Fruit fly (Drosophila melanogaster) whole organism, embryonic: ENCODE measurements around the gene CG8135.

Experiments used
- Abd-B ChIP-seq: fragments of 200-800 bp; sonication (Bioruptor generic); optimal IDR thresholded peaks from 2 replicates; lab custom pipeline; 2018; ENCODE audit warnings: missing biosample characterization, mild to moderate bottlenecking, missing genetic modification characterization, moderate library complexity
- Atf3 ChIP-seq: fragments of 200-800 bp; sonication (Bioruptor generic); optimal IDR thresholded peaks from 3 replicates; lab custom pipeline; 2016; ENCODE audit warnings: missing biosample characterization, missing genetic modification characterization
- BtbVII ChIP-seq: fragments of 200-800 bp; sonication (Bioruptor generic); optimal IDR thresholded peaks from 3 replicates; lab custom pipeline; 2017; ENCODE audit warnings: missing biosample characterization, mild to moderate bottlenecking, missing genetic modification characterization
- CG10209 ChIP-seq: fragments of 200-800 bp; sonication (Bioruptor generic); optimal IDR thresholded peaks from 3 replicates; lab custom pipeline; 2017; ENCODE audit warnings: missing biosample characterization, mild to moderate bottlenecking, missing genetic modification characterization, missing genetic modification reagents
- CG13624 ChIP-seq: fragments of 200-800 bp; sonication (Bioruptor generic); optimal IDR thresholded peaks from 2 replicates; lab custom pipeline; 2016; ENCODE audit warnings: missing biosample characterization, missing genetic modification characterization
- CG15011 ChIP-seq: fragments of 200-800 bp; sonication (Bioruptor generic); optimal IDR thresholded peaks from 3 replicates; lab custom pipeline; 2018; ENCODE audit warnings: missing biosample characterization, mild to moderate bottlenecking, missing genetic modification characterization
- CG15269 ChIP-seq: fragments of 200-800 bp; sonication (Bioruptor generic); optimal IDR thresholded peaks from 2 replicates; lab custom pipeline; 2018; ENCODE audit warnings: missing biosample characterization, mild to moderate bottlenecking, missing genetic modification characterization, moderate library complexity
- CG15601 ChIP-seq: fragments of 200-800 bp; sonication (Bioruptor generic); optimal IDR thresholded peaks from 3 replicates; lab custom pipeline; 2019; ENCODE audit warnings: missing biosample characterization, mild to moderate bottlenecking, missing genetic modification characterization, moderate library complexity
- CG15696 ChIP-seq: fragments of 200-800 bp; sonication (Bioruptor generic); optimal IDR thresholded peaks from 2 replicates; lab custom pipeline; 2019; ENCODE audit warnings: missing biosample characterization, mild to moderate bottlenecking, missing genetic modification characterization, moderate library complexity
- CG17361 ChIP-seq: fragments of 200-800 bp; sonication (Bioruptor generic); IDR thresholded peaks from 3 replicates; pipeline ENCODE4 v1.3.6; 2022; ENCODE audit warnings: missing biosample characterization, missing genetic modification characterization
- CG1832 ChIP-seq: fragments of 200-800 bp; sonication (Bioruptor generic); optimal IDR thresholded peaks from 2 replicates; lab custom pipeline; 2017; ENCODE audit warnings: missing biosample characterization, mild to moderate bottlenecking, missing genetic modification characterization, inconsistent platforms
- CG2199 ChIP-seq: fragments of 200-800 bp; sonication (Bioruptor generic); IDR thresholded peaks from 3 replicates; pipeline ENCODE4 v1.3.6; 2022; ENCODE audit warnings: missing biosample characterization, missing genetic modification characterization
- CG34224 ChIP-seq: fragments of 200-800 bp; sonication (Bioruptor generic); IDR thresholded peaks from 3 replicates; pipeline ENCODE4 v1.3.6; 2022; ENCODE audit warnings: missing biosample characterization, missing genetic modification characterization; ENCODE audit not compliant: partially characterized antibody
- CG6254 ChIP-seq: fragments of 200-800 bp; sonication (Bioruptor generic); optimal IDR thresholded peaks from 3 replicates; lab custom pipeline; 2017; ENCODE audit warnings: mild to moderate bottlenecking, missing biosample characterization, missing genetic modification reagents, missing genetic modification characterization
- CG7372 ChIP-seq: fragments of 200-800 bp; sonication (Bioruptor generic); IDR thresholded peaks from 2 replicates; pipeline ENCODE4 v1.3.6; 2022; ENCODE audit warnings: missing biosample characterization, missing genetic modification characterization
- CG7745 ChIP-seq: fragments of 200-800 bp; sonication (Bioruptor generic); optimal IDR thresholded peaks from 2 replicates; lab custom pipeline; 2018; ENCODE audit warnings: missing biosample characterization, mild to moderate bottlenecking, missing genetic modification characterization, moderate library complexity
- CG7839 ChIP-seq: fragments of 200-800 bp; sonication (Bioruptor generic); optimal IDR thresholded peaks from 3 replicates; lab custom pipeline; 2018; ENCODE audit warnings: missing biosample characterization, mild to moderate bottlenecking, missing genetic modification characterization, moderate library complexity
- CG8290 ChIP-seq, 3 experiments: fragments of 200-800 bp; sonication (Bioruptor generic); optimal IDR thresholded peaks; 2 replicates each; lab custom pipeline; 2016 to 2019; ENCODE audit warnings: missing biosample characterization in 3 of 3, missing genetic modification characterization in 3 of 3, mild to moderate bottlenecking in 2 of 3, moderate library complexity in 1 of 3
- CG9932 ChIP-seq: fragments of 200-800 bp; sonication (Bioruptor generic); IDR thresholded peaks from 2 replicates; pipeline ENCODE4 v1.3.6; 2022; ENCODE audit warnings: missing biosample characterization, missing genetic modification characterization
- Dad ChIP-seq: fragments of 200-800 bp; sonication (Bioruptor generic); optimal IDR thresholded peaks from 3 replicates; lab custom pipeline; 2016; ENCODE audit warnings: missing biosample characterization, missing genetic modification characterization
- Fer3 ChIP-seq: fragments of 200-800 bp; sonication (Bioruptor generic); optimal IDR thresholded peaks from 2 replicates; lab custom pipeline; 2018; ENCODE audit warnings: missing biosample characterization, mild to moderate bottlenecking, missing genetic modification characterization, moderate library complexity
- Hand ChIP-seq: fragments of 200-800 bp; sonication (Bioruptor generic); optimal IDR thresholded peaks from 2 replicates; lab custom pipeline; 2017; ENCODE audit warnings: mild to moderate bottlenecking, missing biosample characterization, missing genetic modification reagents, missing genetic modification characterization
- Hmr ChIP-seq: fragments of 200-800 bp; sonication (Bioruptor generic); optimal IDR thresholded peaks from 3 replicates; lab custom pipeline; 2017; ENCODE audit warnings: mild to moderate bottlenecking, missing biosample characterization, missing genetic modification reagents, missing genetic modification characterization
- Med ChIP-seq: fragments of 200-800 bp; sonication (Bioruptor generic); peaks from one replicate; lab custom pipeline; 2016; ENCODE audit warnings: missing biosample characterization, missing genetic modification characterization, mild to moderate bottlenecking, inconsistent platforms, moderate library complexity
- Meics ChIP-seq: fragments of 200-800 bp; sonication (Bioruptor generic); optimal IDR thresholded peaks from 2 replicates; lab custom pipeline; 2017; ENCODE audit warnings: missing biosample characterization, mild to moderate bottlenecking, missing genetic modification characterization
- Mrtf ChIP-seq: fragments of 200-800 bp; sonication (Bioruptor generic); IDR thresholded peaks from 3 replicates; pipeline ENCODE4 v1.3.6; 2022; ENCODE audit warnings: missing biosample characterization, missing genetic modification characterization
- NC2β ChIP-seq: fragments of 200-800 bp; sonication (Bioruptor generic); optimal IDR thresholded peaks from 2 replicates; lab custom pipeline; 2016; ENCODE audit warnings: missing biosample characterization, missing genetic modification characterization
- Rfx ChIP-seq: fragments of 200-800 bp; sonication (Bioruptor generic); IDR thresholded peaks from 2 replicates; pipeline ENCODE4 v1.3.6; 2022; ENCODE audit warnings: missing biosample characterization, missing genetic modification characterization
- Sry-δ ChIP-seq: fragments of 200-800 bp; sonication (Bioruptor generic); optimal IDR thresholded peaks from 2 replicates; lab custom pipeline; 2016; ENCODE audit warnings: missing biosample characterization, missing genetic modification characterization
- Xrp1 ChIP-seq: fragments of 200-800 bp; sonication (Bioruptor generic); IDR thresholded peaks from 2 replicates; pipeline ENCODE4 v1.3.6; 2022; ENCODE audit warnings: missing biosample characterization, missing genetic modification characterization
- abd-A ChIP-seq: fragments of 200-800 bp; sonication (Bioruptor generic); optimal IDR thresholded peaks from 3 replicates; lab custom pipeline; 2019; ENCODE audit warnings: missing biosample characterization, mild to moderate bottlenecking, missing genetic modification characterization, moderate library complexity
- al ChIP-seq: fragments of 200-800 bp; sonication (Bioruptor generic); IDR thresholded peaks from 2 replicates; pipeline ENCODE4 v1.3.6; 2022; ENCODE audit warnings: missing biosample characterization, missing genetic modification characterization
- bbx ChIP-seq: fragments of 200-800 bp; sonication (Bioruptor generic); IDR thresholded peaks from 2 replicates; pipeline ENCODE4 v1.3.6; 2022; ENCODE audit warnings: missing biosample characterization, missing genetic modification characterization; ENCODE audit not compliant: partially characterized antibody
- cg ChIP-seq: fragments of 200-800 bp; sonication (Bioruptor generic); optimal IDR thresholded peaks from 3 replicates; lab custom pipeline; 2019; ENCODE audit warnings: missing biosample characterization, mild to moderate bottlenecking, missing genetic modification characterization, moderate library complexity
- crc ChIP-seq: fragments of 200-800 bp; sonication (Bioruptor generic); optimal IDR thresholded peaks from 2 replicates; lab custom pipeline; 2016; ENCODE audit warnings: missing biosample characterization, missing genetic modification characterization
- gcm2 ChIP-seq: fragments of 200-800 bp; sonication (Bioruptor generic); optimal IDR thresholded peaks from 2 replicates; lab custom pipeline; 2016; ENCODE audit warnings: missing biosample characterization, missing genetic modification characterization
- gem ChIP-seq: fragments of 200-800 bp; sonication (Bioruptor generic); optimal IDR thresholded peaks from 2 replicates; lab custom pipeline; 2019; ENCODE audit warnings: missing biosample characterization, mild to moderate bottlenecking, missing genetic modification characterization, moderate library complexity
- klu ChIP-seq: fragments of 200-800 bp; sonication (Bioruptor generic); IDR thresholded peaks from 2 replicates; pipeline ENCODE4 v1.3.6; 2022; ENCODE audit warnings: missing biosample characterization, missing genetic modification characterization
- lab ChIP-seq: fragments of 200-800 bp; sonication (Bioruptor generic); optimal IDR thresholded peaks from 3 replicates; lab custom pipeline; 2017; ENCODE audit warnings: missing biosample characterization, missing genetic modification characterization, mild to moderate bottlenecking, moderate library complexity, missing genetic modification reagents
- lbe ChIP-seq: fragments of 200-800 bp; sonication (Bioruptor generic); optimal IDR thresholded peaks from 2 replicates; lab custom pipeline; 2016; ENCODE audit warnings: missing biosample characterization, mild to moderate bottlenecking, missing genetic modification characterization
- nau ChIP-seq: fragments of 200-800 bp; sonication (Bioruptor generic); optimal IDR thresholded peaks from 3 replicates; lab custom pipeline; 2017; ENCODE audit warnings: missing biosample characterization, mild to moderate bottlenecking, missing genetic modification characterization, missing genetic modification reagents
- pnt ChIP-seq: fragments of 200-800 bp; sonication (Bioruptor generic); optimal IDR thresholded peaks from 3 replicates; lab custom pipeline; 2016; ENCODE audit warnings: missing biosample characterization, missing genetic modification characterization
- pum ChIP-seq: fragments of 200-800 bp; sonication (Bioruptor generic); optimal IDR thresholded peaks from 2 replicates; lab custom pipeline; 2016; ENCODE audit warnings: missing biosample characterization, missing genetic modification characterization
- ranshi ChIP-seq: fragments of 200-800 bp; sonication (Bioruptor generic); IDR thresholded peaks from 2 replicates; pipeline ENCODE4 v1.3.6; 2022; ENCODE audit warnings: missing biosample characterization, missing genetic modification characterization
- scrt ChIP-seq: fragments of 200-800 bp; sonication (Bioruptor generic); optimal IDR thresholded peaks from 2 replicates; lab custom pipeline; 2018; ENCODE audit warnings: missing biosample characterization, mild to moderate bottlenecking, missing genetic modification characterization, moderate library complexity
- sens ChIP-seq: fragments of 200-800 bp; sonication (Bioruptor generic); peaks from one replicate; lab custom pipeline; 2016; ENCODE audit warnings: missing biosample characterization, missing genetic modification characterization
- trem ChIP-seq: fragments of 200-800 bp; optimal IDR thresholded peaks from 3 replicates; lab custom pipeline; 2019; ENCODE audit warnings: missing biosample characterization, mild to moderate bottlenecking, missing genetic modification characterization, moderate library complexity
- tx ChIP-seq: fragments of 200-800 bp; sonication (Bioruptor generic); optimal IDR thresholded peaks from 2 replicates; lab custom pipeline; 2016; ENCODE audit warnings: missing biosample characterization, missing genetic modification characterization
- unc-4 ChIP-seq: fragments of 200-800 bp; sonication (Bioruptor generic); IDR thresholded peaks from 2 replicates; pipeline ENCODE4 v1.3.6; 2022; ENCODE audit warnings: missing biosample characterization, missing genetic modification characterization; ENCODE audit not compliant: partially characterized antibody
- zen ChIP-seq: fragments of 200-800 bp; sonication (Bioruptor generic); optimal IDR thresholded peaks from 3 replicates; lab custom pipeline; 2018; ENCODE audit warnings: missing biosample characterization, mild to moderate bottlenecking, missing genetic modification characterization, moderate library complexity

The CG8135 gene

DNA sequence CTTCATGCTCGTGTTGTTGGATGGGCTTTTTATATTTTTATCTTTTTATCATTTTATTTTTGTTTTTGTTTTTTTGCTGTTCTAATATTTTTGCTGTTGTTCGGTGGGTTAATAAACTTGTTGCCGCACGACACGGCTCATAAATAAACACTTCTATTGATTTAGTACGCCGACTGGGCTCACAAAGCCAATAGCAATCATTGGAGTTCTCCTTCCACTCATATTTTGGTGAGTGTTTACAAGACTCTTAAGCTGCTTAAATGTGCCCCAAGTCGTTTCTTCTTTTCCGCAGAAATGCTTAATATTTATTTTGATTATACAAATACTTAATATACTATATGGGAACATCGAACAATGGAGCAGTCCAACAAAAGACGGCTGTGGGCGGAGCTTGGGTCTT lies 14.0 kb upstream of the CG8135 start:
- TF ChIP-seq CG2199 (GFP tag; lab: Robert Waterston, UW), result no peak
- peak; percentile 4 for TF ChIP-seq nau (GFP tag; lab: Kevin White, UChicago)
- no peak for TF ChIP-seq tx
- TF ChIP-seq Mrtf (GFP tag; lab: Robert Waterston, UW), result no peak
- TF ChIP-seq cg, result no peak
- TF ChIP-seq klu (GFP tag; lab: Robert Waterston, UW), result no peak
- peak; percentile 36 for TF ChIP-seq lab (GFP tag; lab: Kevin White, UChicago)
- peak; percentile 29 for TF ChIP-seq scrt
- no peak for TF ChIP-seq Atf3
- no peak for TF ChIP-seq pnt (GFP tag; lab: Kevin White, UChicago)
- TF ChIP-seq ranshi, result no peak
- no peak for TF ChIP-seq Sry-δ (GFP tag; lab: Kevin White, UChicago)
- TF ChIP-seq unc-4, result no peak
- peak; percentile 33 for TF ChIP-seq CG15011 (GFP tag; lab: Kevin White, UChicago)
- no peak for TF ChIP-seq Dad (GFP tag; lab: Kevin White, UChicago)
- peak; percentile 31; the same call in 1 of the 2 replicates for TF ChIP-seq Xrp1 (GFP tag; lab: Robert Waterston, UW)
- TF ChIP-seq pum (GFP tag; lab: Kevin White, UChicago), result no peak
- TF ChIP-seq CG7839 (tag; lab: Kevin White, UChicago), result peak; percentile 0
- no peak for TF ChIP-seq Hand (GFP tag; lab: Kevin White, UChicago)
- 0 out of 3 replicates have a peak, but pooled peaks have one; percentile 18 for TF ChIP-seq CG17361 (GFP tag; lab: Robert Waterston, UW)
- TF ChIP-seq abd-A, result no peak
- no peak for TF ChIP-seq Rfx (GFP tag; lab: Robert Waterston, UW)
- TF ChIP-seq CG15696 (tag; lab: Kevin White, UChicago), result peak; percentile 41
- TF ChIP-seq CG7372 (GFP tag; lab: Robert Waterston, UW), result no peak
- TF ChIP-seq crc (GFP tag; lab: Kevin White, UChicago), result no peak
- TF ChIP-seq Meics (GFP tag; lab: Kevin White, UChicago), result peak; percentile 26
- no peak for TF ChIP-seq CG13624 (GFP tag; lab: Kevin White, UChicago)
- TF ChIP-seq NC2β, result no peak
- peak; percentile 65 for TF ChIP-seq Med (GFP tag; lab: Kevin White, UChicago)
- no peak for TF ChIP-seq CG7745 (tag; lab: Kevin White, UChicago)
- peak; percentile 7 for TF ChIP-seq CG6254
- no peak for TF ChIP-seq CG34224
- TF ChIP-seq Fer3 (tag; lab: Kevin White, UChicago), result peak; percentile 20
- TF ChIP-seq sens (GFP tag; lab: Kevin White, UChicago), result peak; percentile 20
- no peak for TF ChIP-seq CG8290 (GFP tag; optimal IDR thresholded peaks at IDR 0.05; lab: Kevin White, UChicago)
- peak in 1 of 2 experiments; percentile 14 for TF ChIP-seq CG8290 (tag; optimal IDR thresholded peaks at IDR 0.05; lab: Kevin White, UChicago)
- TF ChIP-seq lbe (GFP tag; lab: Kevin White, UChicago), result no peak
- peak; percentile 64 for TF ChIP-seq Hmr (GFP tag; lab: Kevin White, UChicago)
- TF ChIP-seq CG1832 (GFP tag; lab: Kevin White, UChicago), result no peak
- TF ChIP-seq Abd-B (GFP tag; lab: Kevin White, UChicago), result no peak
- TF ChIP-seq CG10209 (GFP tag; lab: Kevin White, UChicago), result peak; percentile 5
- no peak for TF ChIP-seq CG15601 (tag; lab: Kevin White, UChicago)
- TF ChIP-seq CG9932, result no peak
- TF ChIP-seq trem (tag; lab: Kevin White, UChicago), result no peak
- TF ChIP-seq gcm2 (GFP tag; lab: Kevin White, UChicago), result no peak
- peak; percentile 9 for TF ChIP-seq gem (tag; lab: Kevin White, UChicago)
- TF ChIP-seq BtbVII (GFP tag; lab: Kevin White, UChicago), result peak; percentile 59
- no peak for TF ChIP-seq al (GFP tag; lab: Robert Waterston, UW)
- TF ChIP-seq bbx (GFP tag; lab: Robert Waterston, UW), result no peak
- no peak for TF ChIP-seq zen (tag; lab: Kevin White, UChicago)
- peak; percentile 5 for TF ChIP-seq CG15269
